Worm (Caenorhabditis elegans): Measurements from ENCODE around the gene ztf-14.

DNA sequence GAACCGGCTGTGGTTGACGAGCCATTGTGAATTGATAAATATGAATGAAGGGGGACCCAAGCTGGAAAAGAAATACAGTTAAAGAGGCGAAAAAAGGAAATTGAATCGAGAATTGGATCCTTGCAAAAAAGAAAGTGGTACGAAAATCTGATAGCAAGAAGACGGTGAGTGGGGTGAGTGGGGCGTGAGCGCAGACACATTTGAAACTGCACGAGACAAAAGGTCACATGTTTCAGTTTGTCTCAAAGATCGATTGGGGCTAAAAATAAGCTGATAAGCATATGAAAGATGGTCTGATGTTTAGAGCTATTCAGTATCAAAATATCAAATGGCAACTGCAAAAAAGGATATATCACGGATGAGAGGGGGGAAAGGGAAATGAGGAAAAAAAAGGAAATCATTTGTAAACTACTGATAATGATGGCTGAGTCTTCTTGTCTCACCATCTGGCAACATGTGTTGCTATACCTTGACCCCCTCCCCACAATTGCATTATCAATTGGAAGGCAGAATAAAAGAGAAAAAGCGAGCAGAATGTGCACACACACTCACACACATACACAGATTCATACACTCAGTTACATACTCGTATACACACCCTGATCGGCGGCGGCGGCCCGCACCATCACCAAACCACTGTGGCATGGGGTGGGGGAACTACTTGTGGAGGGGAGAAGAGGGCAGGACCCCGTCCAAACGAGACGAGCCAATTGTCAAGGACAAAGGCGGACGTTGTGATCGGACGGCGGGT, 8.1 kb downstream of the ztf-14 start, which contains the start of gene M163.1:
- TF ChIP-seq snu-23 (GFP tag; optimal IDR thresholded peaks at IDR 0.05) (no peak), ceh-82 (tag; optimal IDR thresholded peaks at IDR 0.05) (no peak), C04F5.9 (tag; optimal IDR thresholded peaks at IDR 0.05) (no peak), nhr-76 (tag; optimal IDR thresholded peaks at IDR 0.05) (no peak)

All from whole organism, L1 larva.